Fruit fly (Drosophila melanogaster): ENCODE data around the gene CG3598.

- TF ChIP-seq CTCF (optimal IDR thresholded peaks at IDR 0.05) (no peak), CG8478 (optimal IDR thresholded peaks at IDR 0.05) (no peak)
Observed at dm6 chrX:2963790-2964335, 27.0 kb downstream of the CG3598 start.
